Worm (Caenorhabditis elegans): ENCODE data around the gene popl-5.

popl-5 gene

ce11 chrIII:11463726-11464125 is 23.4 kb downstream of the popl-5 start (continued):
- no peak for TF ChIP-seq K12H6.12 (tag; optimal IDR thresholded peaks at IDR 0.05)
- no peak for TF ChIP-seq let-526 (GFP tag; IDR thresholded peaks at IDR 0.05)
- TF ChIP-seq ceh-40 (GFP tag; IDR thresholded peaks at IDR 0.05), result no peak
- TF ChIP-seq akir-1 (GFP tag; optimal IDR thresholded peaks at IDR 0.05), result no peak
- peak; percentile 62 for TF ChIP-seq lin-40 (tag; optimal IDR thresholded peaks at IDR 0.05)
- TF ChIP-seq dpff-1 (tag; optimal IDR thresholded peaks at IDR 0.05), result no peak
- TF ChIP-seq attf-5 (GFP tag; optimal IDR thresholded peaks at IDR 0.05), result peak; percentile 33
- no peak for TF ChIP-seq fkh-3 (tag; optimal IDR thresholded peaks at IDR 0.05)
- no peak for TF ChIP-seq F49E8.2 (tag; optimal IDR thresholded peaks at IDR 0.05; ENCODE audit: insufficient read depth)
- no peak for TF ChIP-seq sea-2 (GFP tag; IDR thresholded peaks at IDR 0.05)
- no peak for TF ChIP-seq nfya-2 (GFP tag; IDR thresholded peaks at IDR 0.05)
- TF ChIP-seq Y79H2A.3 (GFP tag; conservative IDR thresholded peaks at IDR 0.05), result no peak
- TF ChIP-seq nfyb-1 (GFP tag; IDR thresholded peaks at IDR 0.05), result peak; percentile 78; the same call in 1 of the 2 replicates
- TF ChIP-seq zfh-2 (GFP tag; conservative IDR thresholded peaks at IDR 0.05), result peak; percentile 97

DNA sequence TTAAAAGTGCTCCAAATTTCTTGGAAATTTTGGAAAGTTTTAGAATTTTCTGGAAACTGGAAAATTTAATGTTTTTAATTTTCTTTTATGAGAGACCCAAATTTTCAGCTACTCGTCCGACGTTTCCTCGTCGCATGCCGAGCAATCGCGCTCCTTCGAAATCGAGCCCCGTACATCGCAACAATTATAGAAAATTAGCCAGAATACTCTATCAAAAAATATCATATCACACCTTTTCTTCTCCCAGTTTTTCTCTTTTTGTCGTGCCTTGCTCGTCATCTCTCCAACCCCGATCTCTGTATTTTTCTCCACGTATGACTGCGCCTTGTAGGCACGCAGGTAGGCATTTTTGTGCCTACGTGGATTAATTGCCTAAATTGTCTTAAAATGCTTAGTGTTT is 24.8 kb downstream of the popl-5 start:
- TF ChIP-seq hlh-26 (GFP tag; conservative IDR thresholded peaks at IDR 0.05), result no peak
- TF ChIP-seq hmg-1.2 (GFP tag; IDR thresholded peaks at IDR 0.05), result no peak
- no peak for TF ChIP-seq zim-3 (tag; optimal IDR thresholded peaks at IDR 0.05)
- TF ChIP-seq ama-1 (optimal IDR thresholded peaks at IDR 0.05), result no peak
- no peak for TF ChIP-seq ama-1 (GFP tag; optimal IDR thresholded peaks at IDR 0.05)
- no peak for TF ChIP-seq let-526 (GFP tag; IDR thresholded peaks at IDR 0.05)
- TF ChIP-seq xnd-1 (tag; optimal IDR thresholded peaks at IDR 0.05), result no peak
- TF ChIP-seq F37B4.10 (GFP tag; IDR thresholded peaks at IDR 0.05), result no peak
- TF ChIP-seq F39B2.1 (GFP tag; IDR thresholded peaks at IDR 0.05), result no peak
- TF ChIP-seq Y53G8AR.9 (GFP tag; conservative IDR thresholded peaks at IDR 0.05), result no peak
- TF ChIP-seq B0035.1 (tag; optimal IDR thresholded peaks at IDR 0.05), result no peak
- TF ChIP-seq bed-1 (GFP tag; IDR thresholded peaks at IDR 0.05), result no peak
- no peak for TF ChIP-seq F23B12.7 (tag; optimal IDR thresholded peaks at IDR 0.05; ENCODE audit: insufficient read depth)
- TF ChIP-seq B0019.2 (GFP tag; conservative IDR thresholded peaks at IDR 0.05), result no peak

- TF ChIP-seq attf-3 (GFP tag; conservative IDR thresholded peaks at IDR 0.05), result no peak
- TF ChIP-seq unc-62 (GFP tag; optimal IDR thresholded peaks at IDR 0.05), result no peak
- TF ChIP-seq nhr-80 (tag; optimal IDR thresholded peaks at IDR 0.05), result no peak
- no peak for TF ChIP-seq egrh-3 (GFP tag; IDR thresholded peaks at IDR 0.05)
- TF ChIP-seq ZK185.1 (tag; optimal IDR thresholded peaks at IDR 0.05; ENCODE audit: poor library complexity, severe bottlenecking), result no peak
- TF ChIP-seq T26A5.8 (tag; optimal IDR thresholded peaks at IDR 0.05), result no peak
Observed at ce11 chrIII:11459802-11460201, 27.3 kb downstream of the popl-5 start.

ce11 chrIII:11459041-11459440 is 28.1 kb downstream of the popl-5 start:
- no peak for TF ChIP-seq lag-1 (GFP tag; IDR thresholded peaks at IDR 0.05)
- no peak for TF ChIP-seq nhr-179 (tag; optimal IDR thresholded peaks at IDR 0.05)
- TF ChIP-seq atf-7 (tag; optimal IDR thresholded peaks at IDR 0.05), result no peak
- no peak for TF ChIP-seq ztf-6 (GFP tag; IDR thresholded peaks at IDR 0.05)
- no peak for TF ChIP-seq egl-18 (GFP tag; IDR thresholded peaks at IDR 0.05)
- TF ChIP-seq Y56A3A.18 (GFP tag; IDR thresholded peaks at IDR 0.05), result no peak
- no peak for TF ChIP-seq F10E7.11 (tag; optimal IDR thresholded peaks at IDR 0.05)
- TF ChIP-seq let-607 (tag; optimal IDR thresholded peaks at IDR 0.05), result no peak
- TF ChIP-seq ceh-91 (GFP tag; IDR thresholded peaks at IDR 0.05), result no peak
- TF ChIP-seq hlh-12 (tag; optimal IDR thresholded peaks at IDR 0.05), result no peak
- TF ChIP-seq T07F8.4 (tag; optimal IDR thresholded peaks at IDR 0.05), result no peak
- no peak for TF ChIP-seq Y95B8A.8 (GFP tag; IDR thresholded peaks at IDR 0.05)

Data from whole organism, young adult.